Fruit fly (Drosophila melanogaster) whole organism, embryonic: Measurements from ENCODE around the gene CG6843.
A peak's percentile ranks its signal among the peaks of the same experiment; 100 is the strongest.

Source experiments
- Awh ChIP-seq: fragments of 200-800 bp; sonication (Bioruptor generic); IDR thresholded peaks from 2 replicates; pipeline ENCODE4, ENCODE4 v1.3.6; 2022; ENCODE audit warnings: missing biosample characterization, missing genetic modification characterization
- B-H1 ChIP-seq: fragments of 200-800 bp; sonication (Bioruptor generic); IDR thresholded peaks from 3 replicates; pipeline ENCODE4 v1.3.6; 2022; ENCODE audit warnings: missing biosample characterization, missing genetic modification characterization
- Bgb ChIP-seq: fragments of 200-800 bp; sonication (Bioruptor generic); IDR thresholded peaks from 2 replicates; pipeline ENCODE4 v1.3.6; 2022; ENCODE audit warnings: missing biosample characterization, missing genetic modification characterization; ENCODE audit not compliant: partially characterized antibody
- CG11456 ChIP-seq: fragments of 200-800 bp; sonication (Bioruptor generic); IDR thresholded peaks from 3 replicates; pipeline ENCODE4 v1.3.6; 2022; ENCODE audit warnings: missing biosample characterization, missing genetic modification characterization
- CG11723 ChIP-seq: fragments of 200-800 bp; sonication (Bioruptor generic); optimal IDR thresholded peaks from 2 replicates; lab custom pipeline; 2017; ENCODE audit warnings: missing biosample characterization, mild to moderate bottlenecking, missing genetic modification characterization
- CG12155 ChIP-seq: fragments of 200-800 bp; sonication (Bioruptor generic); optimal IDR thresholded peaks from 3 replicates; lab custom pipeline; 2016; ENCODE audit warnings: missing biosample characterization, missing genetic modification characterization
- CG13424 ChIP-seq: fragments of 200-800 bp; sonication (Bioruptor generic); optimal IDR thresholded peaks from 2 replicates; lab custom pipeline; 2019; ENCODE audit warnings: missing biosample characterization, mild to moderate bottlenecking, missing genetic modification characterization, moderate library complexity
- CG13775 ChIP-seq: fragments of 200-800 bp; sonication (Bioruptor generic); optimal IDR thresholded peaks from 3 replicates; lab custom pipeline; 2017; ENCODE audit warnings: missing biosample characterization, mild to moderate bottlenecking, missing genetic modification characterization
- CG17361 ChIP-seq: fragments of 200-800 bp; sonication (Bioruptor generic); IDR thresholded peaks from 3 replicates; pipeline ENCODE4 v1.3.6; 2022; ENCODE audit warnings: missing biosample characterization, missing genetic modification characterization
- CG2120 ChIP-seq: fragments of 200-800 bp; sonication (Bioruptor generic); optimal IDR thresholded peaks from 3 replicates; lab custom pipeline; 2016; ENCODE audit warnings: missing biosample characterization, missing genetic modification characterization
- CG42726 ChIP-seq: fragments of 200-800 bp; sonication (Bioruptor generic); IDR thresholded peaks from 2 replicates; pipeline ENCODE4 v1.3.6; 2022; ENCODE audit warnings: missing biosample characterization, missing genetic modification characterization; ENCODE audit not compliant: partially characterized antibody
- CG4282 ChIP-seq: fragments of 200-800 bp; sonication (Bioruptor generic); optimal IDR thresholded peaks from 2 replicates; lab custom pipeline; 2016; ENCODE audit warnings: missing biosample characterization, missing genetic modification characterization
- CG4820 ChIP-seq: fragments of 200-800 bp; sonication (Bioruptor generic); optimal IDR thresholded peaks from 3 replicates; lab custom pipeline; 2016; ENCODE audit warnings: missing biosample characterization, missing genetic modification characterization
- CG5180 ChIP-seq: fragments of 200-800 bp; sonication (Bioruptor generic); optimal IDR thresholded peaks from 3 replicates; lab custom pipeline; 2017; ENCODE audit warnings: missing biosample characterization, missing genetic modification characterization, mild to moderate bottlenecking, moderate library complexity, missing genetic modification reagents
- CG6254 ChIP-seq: fragments of 200-800 bp; sonication (Bioruptor generic); optimal IDR thresholded peaks from 3 replicates; lab custom pipeline; 2017; ENCODE audit warnings: mild to moderate bottlenecking, missing biosample characterization, missing genetic modification reagents, missing genetic modification characterization
- CG7357 ChIP-seq: fragments of 200-800 bp; sonication (Bioruptor generic); IDR thresholded peaks from 3 replicates; pipeline ENCODE4 v1.3.6; 2022; ENCODE audit warnings: missing biosample characterization, missing genetic modification characterization
- CG8359 ChIP-seq: fragments of 200-800 bp; sonication (Bioruptor generic); optimal IDR thresholded peaks from 2 replicates; lab custom pipeline; 2017; ENCODE audit warnings: missing biosample characterization, mild to moderate bottlenecking, missing genetic modification characterization, borderline replicate concordance
- CG9215 ChIP-seq: fragments of 200-800 bp; sonication (Bioruptor generic); IDR thresholded peaks from 2 replicates; pipeline ENCODE4 v1.3.6; 2022; ENCODE audit warnings: missing biosample characterization, missing genetic modification characterization
- CoRest ChIP-seq: fragments of 200-800 bp; sonication (Bioruptor generic); optimal IDR thresholded peaks from 3 replicates; lab custom pipeline; 2018; ENCODE audit warnings: missing biosample characterization, mild to moderate bottlenecking, missing genetic modification characterization, moderate library complexity
- CrebB ChIP-seq: fragments of 200-800 bp; sonication (Bioruptor generic); optimal IDR thresholded peaks from 3 replicates; lab custom pipeline; 2018; ENCODE audit warnings: missing biosample characterization, mild to moderate bottlenecking, missing genetic modification characterization
- Dll ChIP-seq: fragments of 200-800 bp; sonication (Bioruptor generic); IDR thresholded peaks from 4 replicates; pipeline ENCODE4 v1.3.6; 2022; ENCODE audit warnings: missing biosample characterization, missing genetic modification characterization; ENCODE audit not compliant: partially characterized antibody
- HHEX ChIP-seq: fragments of 200-800 bp; sonication (Bioruptor generic); optimal IDR thresholded peaks from 3 replicates; lab custom pipeline; 2017; ENCODE audit warnings: missing biosample characterization, mild to moderate bottlenecking, missing genetic modification characterization, missing genetic modification reagents
- HLH3B ChIP-seq: fragments of 200-800 bp; sonication (Bioruptor generic); IDR thresholded peaks from 2 replicates; pipeline ENCODE4 v1.3.6; 2022; ENCODE audit warnings: missing biosample characterization, missing genetic modification characterization
- HLH4C ChIP-seq: fragments of 200-800 bp; sonication (Bioruptor generic); IDR thresholded peaks from 3 replicates; pipeline ENCODE4 v1.3.6; 2022; ENCODE audit warnings: missing biosample characterization, missing genetic modification characterization; ENCODE audit not compliant: partially characterized antibody
- Hand ChIP-seq: fragments of 200-800 bp; sonication (Bioruptor generic); optimal IDR thresholded peaks from 2 replicates; lab custom pipeline; 2017; ENCODE audit warnings: mild to moderate bottlenecking, missing biosample characterization, missing genetic modification reagents, missing genetic modification characterization
- Hmr ChIP-seq: fragments of 200-800 bp; sonication (Bioruptor generic); optimal IDR thresholded peaks from 3 replicates; lab custom pipeline; 2017; ENCODE audit warnings: mild to moderate bottlenecking, missing biosample characterization, missing genetic modification reagents, missing genetic modification characterization
- Hsf ChIP-seq: fragments of 200-800 bp; sonication (Bioruptor generic); optimal IDR thresholded peaks from 3 replicates; lab custom pipeline; 2016; ENCODE audit warnings: missing biosample characterization, missing genetic modification characterization
- Lhr ChIP-seq: fragments of 200-800 bp; sonication (Bioruptor generic); optimal IDR thresholded peaks from 3 replicates; lab custom pipeline; 2017; ENCODE audit warnings: mild to moderate bottlenecking, missing biosample characterization, missing genetic modification reagents, missing genetic modification characterization
- Six4 ChIP-seq: fragments of 200-800 bp; sonication (Bioruptor generic); optimal IDR thresholded peaks from 2 replicates; lab custom pipeline; 2016; ENCODE audit warnings: missing biosample characterization, missing genetic modification characterization
- Sry-β ChIP-seq: fragments of 200-800 bp; sonication (Bioruptor generic); optimal IDR thresholded peaks from 2 replicates; lab custom pipeline; 2018; ENCODE audit warnings: missing biosample characterization, mild to moderate bottlenecking, missing genetic modification characterization, moderate library complexity
- Ssrp ChIP-seq: fragments of 200-800 bp; sonication (Bioruptor generic); optimal IDR thresholded peaks from 2 replicates; lab custom pipeline; 2018; ENCODE audit warnings: missing biosample characterization, mild to moderate bottlenecking, missing genetic modification characterization, moderate library complexity
- TFAM ChIP-seq: fragments of 200-800 bp; sonication (Bioruptor generic); optimal IDR thresholded peaks from 2 replicates; lab custom pipeline; 2017; ENCODE audit warnings: missing biosample characterization, missing genetic modification characterization, inconsistent platforms
- Xrp1 ChIP-seq: fragments of 200-800 bp; sonication (Bioruptor generic); IDR thresholded peaks from 2 replicates; pipeline ENCODE4 v1.3.6; 2022; ENCODE audit warnings: missing biosample characterization, missing genetic modification characterization
- ase ChIP-seq: fragments of 200-800 bp; sonication (Bioruptor generic); IDR thresholded peaks from 3 replicates; pipeline ENCODE4 v1.3.6; 2022; ENCODE audit warnings: missing biosample characterization, missing genetic modification characterization
- crol ChIP-seq: fragments of 200-800 bp; sonication (Bioruptor generic); IDR thresholded peaks from 2 replicates; pipeline ENCODE4 v1.3.6; 2022; ENCODE audit warnings: missing biosample characterization, missing genetic modification characterization
- eve ChIP-seq, 2 experiments: fragments of >200 bp; optimal IDR thresholded peaks; 2 replicates each; lab custom pipeline; 2017; ENCODE audit warnings: missing biosample characterization in 2 of 2, missing genetic modification characterization in 2 of 2
- gcm2 ChIP-seq: fragments of 200-800 bp; sonication (Bioruptor generic); optimal IDR thresholded peaks from 2 replicates; lab custom pipeline; 2016; ENCODE audit warnings: missing biosample characterization, missing genetic modification characterization
- hkb ChIP-seq, 2 experiments: fragments of 200-800 bp in 1 of 2; fragments of >200 bp in 1 of 2; sonication (Bioruptor generic) in 1 of 2; IDR thresholded peaks in 1 of 2; optimal IDR thresholded peaks in 1 of 2; 2 replicates each; pipeline versions ENCODE4 v1.3.6 to Lab custom; 2017 to 2022; ENCODE audit warnings: missing biosample characterization in 1 of 2, missing genetic modification characterization in 1 of 2
- klu ChIP-seq: fragments of 200-800 bp; sonication (Bioruptor generic); IDR thresholded peaks from 2 replicates; pipeline ENCODE4 v1.3.6; 2022; ENCODE audit warnings: missing biosample characterization, missing genetic modification characterization
- lbe ChIP-seq: fragments of 200-800 bp; sonication (Bioruptor generic); optimal IDR thresholded peaks from 2 replicates; lab custom pipeline; 2016; ENCODE audit warnings: missing biosample characterization, mild to moderate bottlenecking, missing genetic modification characterization
- luna ChIP-seq: fragments of 200-800 bp; sonication (Bioruptor generic); optimal IDR thresholded peaks from 2 replicates; lab custom pipeline; 2016; ENCODE audit warnings: missing biosample characterization, missing genetic modification characterization
- onecut ChIP-seq: fragments of 200-800 bp; sonication (Bioruptor generic); IDR thresholded peaks from 2 replicates; pipeline ENCODE4 v1.3.6; 2022; ENCODE audit warnings: missing biosample characterization, missing genetic modification characterization
- pan ChIP-seq, 4 experiments: fragments of >200 bp in 3 of 4; fragments of 200-800 bp in 1 of 4; sonication (Bioruptor generic) in 1 of 4; optimal IDR thresholded peaks in 3 of 4; IDR thresholded peaks in 1 of 4; 2 replicates each; pipeline versions ENCODE4 v1.3.6 to Lab custom; 2017 to 2022; ENCODE audit warnings: missing biosample characterization in 2 of 4, missing genetic modification characterization in 2 of 4, mixed read lengths in 1 of 4
- row ChIP-seq: fragments of 200-800 bp; sonication (Bioruptor generic); IDR thresholded peaks from 3 replicates; pipeline ENCODE4 v1.3.6; 2022; ENCODE audit warnings: missing biosample characterization, missing genetic modification characterization
- sc ChIP-seq, 3 experiments: fragments of >200 bp in 2 of 3; fragments of 200-800 bp in 1 of 3; sonication (Bioruptor generic) in 1 of 3; optimal IDR thresholded peaks; 2 replicates in 2 of 3; 3 replicates in 1 of 3; lab custom pipeline; 2017; ENCODE audit warnings: mild to moderate bottlenecking in 1 of 3, missing biosample characterization in 1 of 3, missing genetic modification characterization in 1 of 3, missing genetic modification reagents in 1 of 3
- so ChIP-seq: fragments of 200-800 bp; sonication (Bioruptor generic); IDR thresholded peaks from 3 replicates; pipeline ENCODE4 v1.3.6; 2022; ENCODE audit warnings: missing biosample characterization, missing genetic modification characterization
- trem ChIP-seq: fragments of 200-800 bp; optimal IDR thresholded peaks from 3 replicates; lab custom pipeline; 2019; ENCODE audit warnings: missing biosample characterization, mild to moderate bottlenecking, missing genetic modification characterization, moderate library complexity
- unc-4 ChIP-seq: fragments of 200-800 bp; sonication (Bioruptor generic); IDR thresholded peaks from 2 replicates; pipeline ENCODE4 v1.3.6; 2022; ENCODE audit warnings: missing biosample characterization, missing genetic modification characterization; ENCODE audit not compliant: partially characterized antibody
- zen ChIP-seq: fragments of 200-800 bp; sonication (Bioruptor generic); optimal IDR thresholded peaks from 3 replicates; lab custom pipeline; 2018; ENCODE audit warnings: missing biosample characterization, mild to moderate bottlenecking, missing genetic modification characterization, moderate library complexity

CG6843 gene

dm6 chr3L:18872440-18872839 lies 29.0 kb upstream of the CG6843 start, which contains the start of the genes Rad9 and Uggt (continued):
- TF ChIP-seq hkb (optimal IDR thresholded peaks at IDR 0.05; lab: Kevin White, UChicago), result no peak
- TF ChIP-seq hkb (GFP tag; IDR thresholded peaks at IDR 0.05; lab: Robert Waterston, UW), result 0 out of 2 replicates have a peak, but pooled peaks have one; percentile 14
- TF ChIP-seq lbe, result no peak
- no peak for TF ChIP-seq CG9215 (GFP tag; lab: Robert Waterston, UW)
- TF ChIP-seq CG11456, result no peak
- TF ChIP-seq CG8359 (GFP tag; lab: Kevin White, UChicago), result no peak
- no peak for TF ChIP-seq CG17361 (GFP tag; lab: Robert Waterston, UW)
- no peak for TF ChIP-seq Hand (GFP tag; lab: Kevin White, UChicago)
- TF ChIP-seq CoRest (tag; lab: Kevin White, UChicago), result no peak
- peak; percentile 57 for TF ChIP-seq row (GFP tag; lab: Robert Waterston, UW)
- TF ChIP-seq Hsf (GFP tag; lab: Kevin White, UChicago), result no peak
- TF ChIP-seq unc-4 (GFP tag; lab: Robert Waterston, UW), result no peak
- peak; percentile 69 for TF ChIP-seq trem (tag; lab: Kevin White, UChicago)
- TF ChIP-seq zen, result no peak
- TF ChIP-seq CG5180 (GFP tag; lab: Kevin White, UChicago), result no peak
- TF ChIP-seq Six4 (GFP tag; lab: Kevin White, UChicago), result peak; percentile 32
- no peak for TF ChIP-seq klu (GFP tag; lab: Robert Waterston, UW)
- no peak for TF ChIP-seq HHEX (GFP tag; lab: Kevin White, UChicago)
- TF ChIP-seq sc (optimal IDR thresholded peaks at IDR 0.05; lab: Kevin White, UChicago), result no peak
- no peak for TF ChIP-seq sc (GFP tag; optimal IDR thresholded peaks at IDR 0.05; lab: Kevin White, UChicago)
- TF ChIP-seq onecut, result no peak
- no peak for TF ChIP-seq Sry-β (GFP tag; lab: Kevin White, UChicago)
- TF ChIP-seq luna (GFP tag; lab: Kevin White, UChicago), result no peak
- no peak for TF ChIP-seq gcm2
- TF ChIP-seq Awh (GFP tag; lab: Robert Waterston, UW), result no peak
- TF ChIP-seq eve (GFP tag; optimal IDR thresholded peaks at IDR 0.05; lab: Kevin White, UChicago), result no peak
- no peak for TF ChIP-seq CG11723
- no peak for TF ChIP-seq CG12155 (GFP tag; lab: Kevin White, UChicago)
- no peak for TF ChIP-seq Ssrp (tag; lab: Kevin White, UChicago)
- no peak for TF ChIP-seq CG2120
- TF ChIP-seq CG7357 (GFP tag; lab: Robert Waterston, UW), result no peak
- peak; percentile 7 for TF ChIP-seq CG6254 (GFP tag; lab: Kevin White, UChicago)
- TF ChIP-seq CG13424 (tag; lab: Kevin White, UChicago), result peak; percentile 29
- TF ChIP-seq ase (GFP tag; lab: Robert Waterston, UW), result no peak
- no peak for TF ChIP-seq HLH4C (GFP tag; lab: Robert Waterston, UW)
- TF ChIP-seq TFAM (GFP tag; lab: Kevin White, UChicago), result no peak
- TF ChIP-seq crol, result no peak
- peak; percentile 59; the same call in 3 of the 4 replicates for TF ChIP-seq Dll
- no peak for TF ChIP-seq CG4282 (GFP tag; lab: Kevin White, UChicago)
- no peak for TF ChIP-seq CG4820 (GFP tag; lab: Kevin White, UChicago)
- no peak for TF ChIP-seq CrebB (tag; lab: Kevin White, UChicago)
- no peak for TF ChIP-seq pan (optimal IDR thresholded peaks at IDR 0.05; lab: Kevin White, UChicago)
- TF ChIP-seq pan (GFP tag; optimal IDR thresholded peaks at IDR 0.05 in 1 of 2, IDR thresholded peaks at IDR 0.05 in 1 of 2), result no peak
- no peak for TF ChIP-seq Bgb (GFP tag; lab: Robert Waterston, UW)
- TF ChIP-seq Xrp1 (GFP tag; lab: Robert Waterston, UW), result peak; percentile 43; the same call in 1 of the 2 replicates
- no peak for TF ChIP-seq Hmr
- TF ChIP-seq B-H1 (GFP tag; lab: Robert Waterston, UW), result no peak
- TF ChIP-seq Lhr, result no peak
- no peak for TF ChIP-seq so (GFP tag; lab: Robert Waterston, UW)
- TF ChIP-seq HLH3B, result no peak
- peak; percentile 23 for TF ChIP-seq CG13775 (GFP tag; lab: Kevin White, UChicago)
- TF ChIP-seq CG42726 (GFP tag; lab: Robert Waterston, UW), result no peak
